Worm (Caenorhabditis elegans): ENCODE measurements around the gene slc-36.5.

- TF ChIP-seq ztf-11 (tag; optimal IDR thresholded peaks at IDR 0.05): no peak
- no peak for TF ChIP-seq elt-3 (tag; optimal IDR thresholded peaks at IDR 0.05)
- no peak for TF ChIP-seq ces-1 (GFP tag; optimal IDR thresholded peaks at IDR 0.05)
- TF ChIP-seq unc-62 (GFP tag; optimal IDR thresholded peaks at IDR 0.05): no peak
- no peak for TF ChIP-seq nhr-76 (tag; optimal IDR thresholded peaks at IDR 0.05)
- TF ChIP-seq lsy-2 (tag; optimal IDR thresholded peaks at IDR 0.05): no peak
- TF ChIP-seq nhr-237 (tag; optimal IDR thresholded peaks at IDR 0.05): no peak
- TF ChIP-seq hlh-1 (tag; optimal IDR thresholded peaks at IDR 0.05): no peak
- TF ChIP-seq nhr-12 (tag; optimal IDR thresholded peaks at IDR 0.05): no peak
- no peak for TF ChIP-seq ham-2 (GFP tag; optimal IDR thresholded peaks at IDR 0.05)
- no peak for TF ChIP-seq lin-13 (tag; optimal IDR thresholded peaks at IDR 0.05)
Observed at ce11 chrII:6887319-6888005, 10.6 kb upstream of the slc-36.5 start, which contains the start of gene pmp-2.
